Fruit fly (Drosophila melanogaster) whole organism, prepupa: Measurements from ENCODE around the gene Alg2.

Source experiments
- Blimp-1 ChIP-seq: fragments of 200-800 bp; sonication (Bioruptor generic); optimal IDR thresholded peaks from 3 replicates; lab custom pipeline; 2017; ENCODE audit warnings: missing biosample characterization, missing genetic modification characterization, mild to moderate bottlenecking, moderate library complexity, missing genetic modification reagents
- CG10669 ChIP-seq: fragments of 200-800 bp; sonication (Bioruptor generic); optimal IDR thresholded peaks from 3 replicates; lab custom pipeline; 2018; ENCODE audit warnings: missing biosample characterization, mild to moderate bottlenecking, missing genetic modification characterization, moderate library complexity
- CG11902 ChIP-seq: fragments of 200-800 bp; sonication (Bioruptor generic); optimal IDR thresholded peaks from 3 replicates; lab custom pipeline; 2016; ENCODE audit warnings: missing biosample characterization, missing genetic modification characterization
- CG16779 ChIP-seq: fragments of 200-800 bp; sonication (Bioruptor generic); optimal IDR thresholded peaks from 3 replicates; lab custom pipeline; 2017; ENCODE audit warnings: missing biosample characterization, mild to moderate bottlenecking, missing genetic modification characterization
- CG6854 ChIP-seq: fragments of 200-800 bp; sonication (Bioruptor generic); optimal IDR thresholded peaks from 2 replicates; lab custom pipeline; 2017; ENCODE audit warnings: missing biosample characterization, mild to moderate bottlenecking, missing genetic modification characterization
- CG8319 ChIP-seq: fragments of 200-800 bp; sonication (Bioruptor generic); optimal IDR thresholded peaks from 3 replicates; lab custom pipeline; 2016; ENCODE audit warnings: missing biosample characterization, missing genetic modification characterization
- Eip75B ChIP-seq: fragments of 200-800 bp; sonication (Bioruptor generic); optimal IDR thresholded peaks from 3 replicates; lab custom pipeline; 2016; ENCODE audit warnings: missing biosample characterization, missing genetic modification characterization
- Sox14 ChIP-seq: fragments of 200-800 bp; sonication (Bioruptor generic); optimal IDR thresholded peaks from 3 replicates; lab custom pipeline; 2016; ENCODE audit warnings: missing biosample characterization, missing genetic modification characterization
- Sox15 ChIP-seq: fragments of 200-800 bp; sonication (Bioruptor generic); optimal IDR thresholded peaks from 3 replicates; lab custom pipeline; 2016; ENCODE audit warnings: missing biosample characterization, missing genetic modification characterization
- acj6 ChIP-seq: fragments of 200-800 bp; sonication (Bioruptor generic); optimal IDR thresholded peaks from 3 replicates; lab custom pipeline; 2016; ENCODE audit warnings: missing biosample characterization, missing genetic modification characterization
- vri ChIP-seq: fragments of 200-800 bp; sonication (Bioruptor generic); optimal IDR thresholded peaks from 3 replicates; lab custom pipeline; 2016; ENCODE audit warnings: missing biosample characterization, mild to moderate bottlenecking, missing genetic modification characterization

DNA sequence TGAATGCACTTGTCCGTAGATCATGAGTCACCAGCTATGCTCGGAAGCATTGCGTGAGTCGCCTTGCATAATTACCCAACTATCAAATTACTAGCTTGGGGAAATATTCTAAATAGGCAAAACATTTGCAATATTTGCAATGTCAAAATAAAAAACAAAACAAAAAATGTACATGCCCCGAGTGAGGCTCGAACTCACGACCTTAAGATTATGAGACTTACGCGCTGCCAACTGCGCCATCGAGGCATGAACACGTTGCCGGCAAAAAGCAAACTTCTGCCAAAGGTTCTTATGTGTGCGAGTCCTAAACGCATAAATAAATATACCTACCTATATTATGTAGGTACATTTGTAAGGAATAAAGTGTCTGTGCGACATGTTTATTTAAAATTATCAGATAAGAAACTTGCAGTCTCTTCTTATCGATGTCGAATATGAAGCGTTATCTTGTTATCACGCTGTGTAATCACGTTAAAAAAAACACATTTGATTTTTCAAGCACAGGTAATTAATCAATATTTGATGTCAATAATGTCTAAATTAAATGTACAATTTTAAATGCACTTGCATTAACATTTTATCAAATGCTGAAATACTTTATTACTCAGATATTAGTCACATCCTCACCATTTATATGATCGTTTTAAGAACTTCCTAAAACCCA, 21.7 kb upstream of the Alg2 start:
- no peak for TF ChIP-seq Eip75B (GFP tag; lab: Kevin White, UChicago)
- TF ChIP-seq Blimp-1 (GFP tag; lab: Kevin White, UChicago) = no peak
- no peak for TF ChIP-seq CG10669 (GFP tag; lab: Kevin White, UChicago)
- no peak for TF ChIP-seq CG16779 (tag; lab: Kevin White, UChicago)
- no peak for TF ChIP-seq CG8319 (GFP tag; lab: Kevin White, UChicago)
- TF ChIP-seq Sox14 = no peak
- TF ChIP-seq CG11902 (GFP tag; lab: Kevin White, UChicago) = no peak
- TF ChIP-seq acj6 (GFP tag; lab: Kevin White, UChicago) = no peak
- TF ChIP-seq Sox15 (GFP tag; lab: Kevin White, UChicago) = no peak
- no peak for TF ChIP-seq CG6854
- no peak for TF ChIP-seq vri (GFP tag; lab: Kevin White, UChicago)
